Worm (Caenorhabditis elegans): ENCODE data around the gene nhr-202.

DNA sequence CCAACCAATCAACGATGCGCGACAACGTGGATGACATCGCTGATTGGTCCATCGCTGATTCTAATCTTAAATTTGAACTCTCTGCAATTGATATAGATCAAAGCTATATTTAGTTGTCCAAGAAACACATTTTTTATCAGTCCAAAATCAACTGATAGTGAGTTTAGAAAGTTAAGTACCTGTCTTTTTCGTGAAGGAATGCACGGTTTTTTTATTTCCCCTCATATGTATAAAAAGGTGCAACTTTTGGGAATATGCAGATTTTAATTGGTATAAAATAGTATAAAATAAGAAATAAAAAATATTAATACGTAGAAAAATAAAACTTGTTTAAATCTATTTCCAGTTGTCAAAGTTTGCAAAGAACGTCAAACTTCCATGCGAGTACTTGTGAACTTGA lies 44.0 kb upstream of the nhr-202 start, which contains the start of gene Y39D8A.1:
- TF ChIP-seq lin-1 (GFP tag; IDR thresholded peaks at IDR 0.05) = no peak
- no peak for TF ChIP-seq D1046.2 (GFP tag; IDR thresholded peaks at IDR 0.05)
- TF ChIP-seq unc-62 (GFP tag; optimal IDR thresholded peaks at IDR 0.05 in 1 of 2) = no peak
- no peak for TF ChIP-seq unc-62 (tag; optimal IDR thresholded peaks at IDR 0.05)
- no peak for TF ChIP-seq hmg-1.1 (GFP tag; IDR thresholded peaks at IDR 0.05)
- TF ChIP-seq ceh-44 (GFP tag; IDR thresholded peaks at IDR 0.05) = no peak
- no peak for TF ChIP-seq fos-1 (tag; optimal IDR thresholded peaks at IDR 0.05)
- no peak for TF ChIP-seq mdl-1 (tag; optimal IDR thresholded peaks at IDR 0.05)
- no peak for TF ChIP-seq lin-38 (GFP tag; IDR thresholded peaks at IDR 0.05)
- no peak for TF ChIP-seq T20F7.1 (GFP tag; optimal IDR thresholded peaks at IDR 0.05)
- TF ChIP-seq F49E8.2 (tag; optimal IDR thresholded peaks at IDR 0.05; ENCODE audit: borderline replicate concordance) = no peak
- TF ChIP-seq F10B5.3 (tag; optimal IDR thresholded peaks at IDR 0.05) = no peak
